Fruit fly (Drosophila melanogaster) whole organism, embryonic: ENCODE results near the gene Gcna.
A peak's percentile ranks its signal among the peaks of the same experiment; 100 is the strongest.

Experiments
- Asciz ChIP-seq: fragments of 200-800 bp; sonication (Bioruptor generic); optimal IDR thresholded peaks from 2 replicates; lab custom pipeline; 2017; ENCODE audit warnings: missing biosample characterization, mild to moderate bottlenecking, missing genetic modification characterization, missing genetic modification reagents
- CG10267 ChIP-seq: fragments of 200-800 bp; sonication (Bioruptor generic); optimal IDR thresholded peaks from 2 replicates; lab custom pipeline; 2018; ENCODE audit warnings: missing biosample characterization, mild to moderate bottlenecking, missing genetic modification characterization, moderate library complexity
- CG12236 ChIP-seq: fragments of 200-800 bp; sonication (Bioruptor generic); optimal IDR thresholded peaks from 2 replicates; lab custom pipeline; 2016; ENCODE audit warnings: missing biosample characterization, missing genetic modification characterization
- CG12744 ChIP-seq: fragments of 200-800 bp; sonication (Bioruptor generic); optimal IDR thresholded peaks from 2 replicates; lab custom pipeline; 2016; ENCODE audit warnings: missing biosample characterization, missing genetic modification characterization
- CG12942 ChIP-seq: fragments of 200-800 bp; sonication (Bioruptor generic); optimal IDR thresholded peaks from 3 replicates; lab custom pipeline; 2016; ENCODE audit warnings: missing biosample characterization, missing genetic modification characterization
- CG13424 ChIP-seq: fragments of 200-800 bp; sonication (Bioruptor generic); optimal IDR thresholded peaks from 2 replicates; lab custom pipeline; 2019; ENCODE audit warnings: missing biosample characterization, mild to moderate bottlenecking, missing genetic modification characterization, moderate library complexity
- CG16813 ChIP-seq: fragments of 200-800 bp; sonication (Bioruptor generic); IDR thresholded peaks from 3 replicates; pipeline ENCODE4 v1.3.6; 2022; ENCODE audit warnings: missing biosample characterization, missing genetic modification characterization; ENCODE audit not compliant: partially characterized antibody
- CG17385 ChIP-seq: fragments of 200-800 bp; sonication (Bioruptor generic); optimal IDR thresholded peaks from 3 replicates; lab custom pipeline; 2018; ENCODE audit warnings: missing biosample characterization, mild to moderate bottlenecking, missing genetic modification characterization
- CG18764 ChIP-seq: fragments of 200-800 bp; sonication (Bioruptor generic); optimal IDR thresholded peaks from 3 replicates; lab custom pipeline; 2016; ENCODE audit warnings: missing biosample characterization, missing genetic modification characterization
- CG3065 ChIP-seq: fragments of 200-800 bp; sonication (Bioruptor generic); optimal IDR thresholded peaks from 2 replicates; lab custom pipeline; 2016; ENCODE audit warnings: missing biosample characterization, missing genetic modification characterization
- CG31365 ChIP-seq: fragments of 200-800 bp; sonication (Bioruptor generic); optimal IDR thresholded peaks from 2 replicates; lab custom pipeline; 2018; ENCODE audit warnings: missing biosample characterization, mild to moderate bottlenecking, missing genetic modification characterization
- CG3847 ChIP-seq: fragments of 200-800 bp; sonication (Bioruptor generic); IDR thresholded peaks from 2 replicates; pipeline ENCODE4 v1.3.6; 2022; ENCODE audit warnings: missing biosample characterization, missing genetic modification characterization
- CG4617 ChIP-seq: fragments of 200-800 bp; sonication (Bioruptor generic); optimal IDR thresholded peaks from 3 replicates; lab custom pipeline; 2016; ENCODE audit warnings: missing biosample characterization, missing genetic modification characterization, borderline replicate concordance
- CG5245 ChIP-seq: fragments of 200-800 bp; sonication (Bioruptor generic); optimal IDR thresholded peaks from 3 replicates; lab custom pipeline; 2016; ENCODE audit warnings: missing biosample characterization, missing genetic modification characterization
- CG6654 ChIP-seq: fragments of 200-800 bp; sonication (Bioruptor generic); optimal IDR thresholded peaks from 2 replicates; lab custom pipeline; 2017; ENCODE audit warnings: missing biosample characterization, mild to moderate bottlenecking, missing genetic modification characterization
- CG6683 ChIP-seq: fragments of 200-800 bp; sonication (Bioruptor generic); optimal IDR thresholded peaks from 2 replicates; lab custom pipeline; 2017; ENCODE audit warnings: missing biosample characterization, mild to moderate bottlenecking, missing genetic modification characterization, missing genetic modification reagents
- CG6765 ChIP-seq: fragments of 200-800 bp; sonication (Bioruptor generic); optimal IDR thresholded peaks from 3 replicates; lab custom pipeline; 2017; ENCODE audit warnings: missing biosample characterization, mild to moderate bottlenecking, missing genetic modification characterization
- CG8765 ChIP-seq: fragments of 200-800 bp; sonication (Bioruptor generic); IDR thresholded peaks from 2 replicates; pipeline ENCODE4 v1.3.6; 2022; ENCODE audit warnings: missing biosample characterization, missing genetic modification characterization
- CG9876 ChIP-seq: fragments of 200-800 bp; sonication (Bioruptor generic); optimal IDR thresholded peaks from 2 replicates; lab custom pipeline; 2016; ENCODE audit warnings: missing biosample characterization, missing genetic modification characterization
- CG9932 ChIP-seq: fragments of 200-800 bp; sonication (Bioruptor generic); IDR thresholded peaks from 2 replicates; pipeline ENCODE4 v1.3.6; 2022; ENCODE audit warnings: missing biosample characterization, missing genetic modification characterization
- Camta ChIP-seq: fragments of 200-800 bp; sonication (Bioruptor generic); optimal IDR thresholded peaks from 2 replicates; lab custom pipeline; 2016; ENCODE audit warnings: missing biosample characterization, missing genetic modification characterization
- Chrac-16 ChIP-seq: fragments of 200-800 bp; sonication (Bioruptor generic); optimal IDR thresholded peaks from 3 replicates; lab custom pipeline; 2016; ENCODE audit warnings: missing biosample characterization, missing genetic modification characterization
- Dad ChIP-seq: fragments of 200-800 bp; sonication (Bioruptor generic); optimal IDR thresholded peaks from 3 replicates; lab custom pipeline; 2016; ENCODE audit warnings: missing biosample characterization, missing genetic modification characterization
- E2f1 ChIP-seq: fragments of 200-800 bp; sonication (Bioruptor generic); IDR thresholded peaks from 2 replicates; pipeline ENCODE4 v1.3.6; 2022; ENCODE audit warnings: missing biosample characterization, missing genetic modification characterization
- E2f2 ChIP-seq: fragments of 200-800 bp; sonication (Bioruptor generic); IDR thresholded peaks from 2 replicates; pipeline ENCODE4 v1.3.6; 2022; ENCODE audit warnings: missing biosample characterization, missing genetic modification characterization
- Fer2 ChIP-seq: fragments of 200-800 bp; sonication (Bioruptor generic); optimal IDR thresholded peaks from 2 replicates; lab custom pipeline; 2018; ENCODE audit warnings: missing biosample characterization, mild to moderate bottlenecking, missing genetic modification characterization, moderate library complexity
- Gsc ChIP-seq: fragments of 200-800 bp; sonication (Bioruptor generic); IDR thresholded peaks from 2 replicates; pipeline ENCODE4 v1.3.6; 2022; ENCODE audit warnings: missing biosample characterization, missing genetic modification characterization
- HLH4C ChIP-seq: fragments of 200-800 bp; sonication (Bioruptor generic); IDR thresholded peaks from 3 replicates; pipeline ENCODE4 v1.3.6; 2022; ENCODE audit warnings: missing biosample characterization, missing genetic modification characterization; ENCODE audit not compliant: partially characterized antibody
- HmgD ChIP-seq: fragments of 200-800 bp; sonication (Bioruptor generic); optimal IDR thresholded peaks from 3 replicates; lab custom pipeline; 2016; ENCODE audit warnings: missing biosample characterization, missing genetic modification characterization
- Ravus ChIP-seq: fragments of 200-800 bp; sonication (Bioruptor generic); IDR thresholded peaks from 2 replicates; pipeline ENCODE4 v1.3.6; 2022; ENCODE audit warnings: missing biosample characterization, missing genetic modification characterization
- Sry-β ChIP-seq: fragments of 200-800 bp; sonication (Bioruptor generic); optimal IDR thresholded peaks from 2 replicates; lab custom pipeline; 2018; ENCODE audit warnings: missing biosample characterization, mild to moderate bottlenecking, missing genetic modification characterization, moderate library complexity
- Xbp1 ChIP-seq: fragments of 200-800 bp; sonication (Bioruptor generic); optimal IDR thresholded peaks from 3 replicates; lab custom pipeline; 2016; ENCODE audit warnings: missing biosample characterization, mild to moderate bottlenecking, missing genetic modification characterization
- bbx ChIP-seq: fragments of 200-800 bp; sonication (Bioruptor generic); IDR thresholded peaks from 2 replicates; pipeline ENCODE4 v1.3.6; 2022; ENCODE audit warnings: missing biosample characterization, missing genetic modification characterization; ENCODE audit not compliant: partially characterized antibody
- br ChIP-seq: fragments of >200 bp; optimal IDR thresholded peaks from 2 replicates; lab custom pipeline; 2017
- cg ChIP-seq: fragments of 200-800 bp; sonication (Bioruptor generic); optimal IDR thresholded peaks from 3 replicates; lab custom pipeline; 2019; ENCODE audit warnings: missing biosample characterization, mild to moderate bottlenecking, missing genetic modification characterization, moderate library complexity
- chn ChIP-seq: fragments of 200-800 bp; sonication (Bioruptor generic); optimal IDR thresholded peaks from 2 replicates; lab custom pipeline; 2016; ENCODE audit warnings: missing biosample characterization, missing genetic modification characterization
- emc ChIP-seq: fragments of 200-800 bp; sonication (Bioruptor generic); optimal IDR thresholded peaks from 2 replicates; lab custom pipeline; 2016; ENCODE audit warnings: missing biosample characterization, missing genetic modification characterization
- grn ChIP-seq: fragments of 200-800 bp; sonication (Bioruptor generic); optimal IDR thresholded peaks from 3 replicates; lab custom pipeline; 2017; ENCODE audit warnings: missing biosample characterization, missing genetic modification characterization
- gsb ChIP-seq: fragments of 200-800 bp; sonication (Bioruptor generic); IDR thresholded peaks from 2 replicates; pipeline ENCODE4 v1.3.6; 2022; ENCODE audit warnings: missing biosample characterization, missing genetic modification characterization
- jigr1 ChIP-seq: fragments of 200-800 bp; sonication (Bioruptor generic); IDR thresholded peaks from 3 replicates; pipeline ENCODE4 v1.3.6; 2022; ENCODE audit warnings: missing biosample characterization, missing genetic modification characterization
- jumu ChIP-seq: fragments of 200-800 bp; sonication (Bioruptor generic); optimal IDR thresholded peaks from 3 replicates; lab custom pipeline; 2016; ENCODE audit warnings: missing biosample characterization, missing genetic modification characterization
- knrl ChIP-seq: fragments of 200-800 bp; sonication (Bioruptor generic); IDR thresholded peaks from 3 replicates; pipeline ENCODE4 v1.3.6; 2022; ENCODE audit warnings: missing biosample characterization, missing genetic modification characterization; ENCODE audit not compliant: partially characterized antibody
- lilli ChIP-seq: fragments of 200-800 bp; sonication (Bioruptor generic); optimal IDR thresholded peaks from 3 replicates; lab custom pipeline; 2016; ENCODE audit warnings: missing biosample characterization, missing genetic modification characterization
- mld ChIP-seq: fragments of 200-800 bp; sonication (Bioruptor generic); IDR thresholded peaks from 3 replicates; pipeline ENCODE4 v1.3.6; 2022; ENCODE audit warnings: missing biosample characterization, missing genetic modification characterization; ENCODE audit not compliant: partially characterized antibody
- oc ChIP-seq: fragments of 200-800 bp; sonication (Bioruptor generic); optimal IDR thresholded peaks from 2 replicates; lab custom pipeline; 2018; ENCODE audit warnings: missing biosample characterization, mild to moderate bottlenecking, missing genetic modification characterization, moderate library complexity
- org-1 ChIP-seq: fragments of 200-800 bp; sonication (Bioruptor generic); optimal IDR thresholded peaks from 2 replicates; lab custom pipeline; 2017; ENCODE audit warnings: missing biosample characterization, missing genetic modification characterization
- run ChIP-seq: fragments of 200-800 bp; sonication (Bioruptor generic); optimal IDR thresholded peaks from 3 replicates; lab custom pipeline; 2018; ENCODE audit warnings: missing biosample characterization, mild to moderate bottlenecking, missing genetic modification characterization
- sisA ChIP-seq: fragments of 200-800 bp; sonication (Bioruptor generic); IDR thresholded peaks from 2 replicates; pipeline ENCODE4 v1.3.6; 2022; ENCODE audit warnings: missing biosample characterization, missing genetic modification characterization
- slp2 ChIP-seq: fragments of 200-800 bp; sonication (Bioruptor generic); optimal IDR thresholded peaks from 2 replicates; lab custom pipeline; 2016; ENCODE audit warnings: missing biosample characterization, missing genetic modification characterization
- unc-4 ChIP-seq: fragments of 200-800 bp; sonication (Bioruptor generic); IDR thresholded peaks from 2 replicates; pipeline ENCODE4 v1.3.6; 2022; ENCODE audit warnings: missing biosample characterization, missing genetic modification characterization; ENCODE audit not compliant: partially characterized antibody
- wdn ChIP-seq: fragments of 200-800 bp; sonication (Bioruptor generic); IDR thresholded peaks from 2 replicates; pipeline ENCODE4 v1.3.6; 2022; ENCODE audit warnings: missing biosample characterization, missing genetic modification characterization

The Gcna gene

DNA sequence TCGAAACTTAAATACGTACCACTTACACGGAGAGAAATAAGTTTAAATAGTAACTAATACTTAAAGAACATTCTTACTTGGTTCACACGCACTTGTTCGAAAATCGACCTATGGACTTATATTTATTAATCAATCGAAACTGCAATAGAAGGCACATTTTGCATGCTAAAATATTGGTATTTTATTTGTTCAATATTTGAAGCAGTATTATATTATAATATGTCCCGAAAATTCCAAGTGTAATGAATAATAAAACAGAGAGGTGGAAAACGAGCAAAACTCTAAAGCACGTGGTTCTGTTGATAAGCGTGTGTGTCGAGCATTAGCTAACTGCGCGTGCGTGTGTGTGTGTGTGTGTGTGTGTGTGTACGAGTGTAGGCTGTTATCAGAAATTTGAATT is 15.7 kb downstream of the Gcna start (continued):
- peak; percentile 17 for TF ChIP-seq CG4617 (GFP tag; lab: Kevin White, UChicago)
- no peak for TF ChIP-seq unc-4 (GFP tag; lab: Robert Waterston, UW)
- no peak for TF ChIP-seq br (lab: Kevin White, UChicago)
- no peak for TF ChIP-seq mld (GFP tag; lab: Robert Waterston, UW)
- TF ChIP-seq sisA (GFP tag; lab: Robert Waterston, UW) = peak; percentile 64
- TF ChIP-seq run = peak; percentile 76
- peak; percentile 49; the same call in 1 of the 2 replicates for TF ChIP-seq E2f2 (GFP tag; lab: Robert Waterston, UW)
- no peak for TF ChIP-seq CG16813
- peak; percentile 5 for TF ChIP-seq CG3065 (GFP tag; lab: Kevin White, UChicago)
- no peak for TF ChIP-seq CG8765
- no peak for TF ChIP-seq knrl
- TF ChIP-seq CG9932 (GFP tag; lab: Robert Waterston, UW) = peak; percentile 83
- TF ChIP-seq cg = peak; percentile 65
- TF ChIP-seq Asciz (GFP tag; lab: Kevin White, UChicago) = peak; percentile 70
- TF ChIP-seq Sry-β (GFP tag; lab: Kevin White, UChicago) = peak; percentile 6
- TF ChIP-seq jigr1 (GFP tag; lab: Robert Waterston, UW) = peak; percentile 27; the same call in 1 of the 3 replicates
- peak; percentile 54 for TF ChIP-seq slp2 (GFP tag; lab: Kevin White, UChicago)
- TF ChIP-seq CG31365 (tag; lab: Kevin White, UChicago) = peak; percentile 76
- TF ChIP-seq CG12744 = peak; percentile 79
- no peak for TF ChIP-seq bbx (GFP tag; lab: Robert Waterston, UW)
- no peak for TF ChIP-seq HmgD
- TF ChIP-seq CG6765 = peak; percentile 89
- no peak for TF ChIP-seq HLH4C (GFP tag; lab: Robert Waterston, UW)
- peak; percentile 56 for TF ChIP-seq jumu (GFP tag; lab: Kevin White, UChicago)
- peak; percentile 86 for TF ChIP-seq CG3847 (GFP tag; lab: Robert Waterston, UW)
- peak; percentile 76 for TF ChIP-seq CG10267 (tag; lab: Kevin White, UChicago)
- peak; percentile 83 for TF ChIP-seq Xbp1
- TF ChIP-seq CG5245 = peak; percentile 51
- TF ChIP-seq gsb (GFP tag; lab: Robert Waterston, UW) = peak; percentile 44; the same call in 1 of the 2 replicates
- peak; percentile 80 for TF ChIP-seq CG6683 (GFP tag; lab: Kevin White, UChicago)
- TF ChIP-seq CG17385 = peak; percentile 85
- TF ChIP-seq CG6654 = peak; percentile 45
- TF ChIP-seq lilli (GFP tag; lab: Kevin White, UChicago) = peak; percentile 92
- TF ChIP-seq grn (GFP tag; lab: Kevin White, UChicago) = peak; percentile 50
- peak; percentile 35 for TF ChIP-seq CG9876 (GFP tag; lab: Kevin White, UChicago)
- TF ChIP-seq emc (GFP tag; lab: Kevin White, UChicago) = peak; percentile 43
- TF ChIP-seq chn (GFP tag; lab: Kevin White, UChicago) = peak; percentile 65
- TF ChIP-seq oc (tag; lab: Kevin White, UChicago) = peak; percentile 63
- peak; percentile 39; the same call in 1 of the 2 replicates for TF ChIP-seq Ravus (GFP tag; lab: Robert Waterston, UW)
- peak; percentile 42 for TF ChIP-seq CG12236
- no peak for TF ChIP-seq Gsc (GFP tag; lab: Robert Waterston, UW)
- peak; percentile 85 for TF ChIP-seq org-1 (GFP tag; lab: Kevin White, UChicago)
- TF ChIP-seq CG13424 (tag; lab: Kevin White, UChicago) = peak; percentile 89
- TF ChIP-seq Dad = peak; percentile 75
- peak; percentile 47 for TF ChIP-seq Camta
- peak; percentile 87 for TF ChIP-seq Fer2 (tag; lab: Kevin White, UChicago)
- peak; percentile 73 for TF ChIP-seq E2f1 (GFP tag; lab: Robert Waterston, UW)
- peak; percentile 77 for TF ChIP-seq wdn
- TF ChIP-seq Chrac-16 = peak; percentile 74
- TF ChIP-seq CG12942 (GFP tag; lab: Kevin White, UChicago) = peak; percentile 63
- peak; percentile 32 for TF ChIP-seq CG18764 (GFP tag; lab: Kevin White, UChicago)
